Worm (Caenorhabditis elegans) whole organism, dauer: ENCODE results near the gene F43C11.1.

Source experiments
- unc-62 ChIP-seq: sonication (generic microtip); optimal IDR thresholded peaks from 2 replicates; lab custom pipeline; 2017; ENCODE audit warnings: missing biosample characterization, missing genetic modification reagents, missing genetic modification characterization

Gene F43C11.1

ce11 chrII:2353012-2353411 lies 3.9 kb upstream of the F43C11.1 start, which contains the start of gene F43C11.3:
F43C11.3 (plus strand) TSS chrII:2353312.
- TF ChIP-seq unc-62 (GFP tag; lab: Kevin White, UChicago): no peak

ce11 chrII:2354476-2354875 lies 2.4 kb upstream of the F43C11.1 start, which contains the start of gene F43C11.2:
F43C11.2 (plus strand) TSS chrII:2354776.
- no peak for TF ChIP-seq unc-62 (GFP tag; lab: Kevin White, UChicago)

ce11 chrII:2359965-2360364 lies 3.1 kb downstream of the F43C11.1 start, which contains the start of gene F43C11.16:
F43C11.16 (minus strand) TSS chrII:2360065.
- no peak for TF ChIP-seq unc-62 (GFP tag; lab: Kevin White, UChicago)

- no peak for TF ChIP-seq unc-62 (GFP tag; lab: Kevin White, UChicago)
These were observed 6.8 kb downstream of the F43C11.1 start, which contains the start of gene F43C11.11 for ce11 chrII:2363673-2364072. F43C11.11 (minus strand) TSS chrII:2363773.

ce11 chrII:2366623-2367365 lies 9.9 kb downstream of the F43C11.1 start, which contains the start of the genes F43C11.12 and F16G10.5:
F43C11.12 (minus strand) TSS chrII:2366723.
F16G10.5 (plus strand) TSS chrII:2367315.
- TF ChIP-seq unc-62 (GFP tag; lab: Kevin White, UChicago): no peak

- no peak for TF ChIP-seq unc-62 (GFP tag; lab: Kevin White, UChicago)
These were observed 12.1 kb downstream of the F43C11.1 start, which contains the start of gene hpo-25 for ce11 chrII:2368956-2369355. hpo-25 (plus strand) TSS chrII:2369256.

- no peak for TF ChIP-seq unc-62 (GFP tag; lab: Kevin White, UChicago)
These were observed 15.2 kb downstream of the F43C11.1 start, which contains the start of gene F16G10.3 for ce11 chrII:2372090-2372489. F16G10.3 (plus strand) TSS chrII:2372390.

ce11 chrII:2374973-2375372 lies 18.1 kb downstream of the F43C11.1 start, which contains the start of gene F16G10.2:
F16G10.2 (plus strand) TSS chrII:2375273.
- no peak for TF ChIP-seq unc-62 (GFP tag; lab: Kevin White, UChicago)

ce11 chrII:2377751-2378150 lies 20.9 kb downstream of the F43C11.1 start, which contains the start of gene F16G10.6:
F16G10.6 (minus strand) TSS chrII:2377851.
- no peak for TF ChIP-seq unc-62 (GFP tag; lab: Kevin White, UChicago)

- TF ChIP-seq unc-62 (GFP tag; lab: Kevin White, UChicago): no peak
These were observed 21.6 kb downstream of the F43C11.1 start for ce11 chrII:2378465-2379009.

ce11 chrII:2379673-2380072 lies 22.8 kb downstream of the F43C11.1 start:
- TF ChIP-seq unc-62 (GFP tag; lab: Kevin White, UChicago): no peak

- TF ChIP-seq unc-62 (GFP tag; lab: Kevin White, UChicago): no peak
These were observed 23.3 kb downstream of the F43C11.1 start, which contains the start of gene F16G10.7 for ce11 chrII:2380174-2380573. F16G10.7 (minus strand) TSS chrII:2380274.

- no peak for TF ChIP-seq unc-62 (GFP tag; lab: Kevin White, UChicago)
These were observed 26.4 kb downstream of the F43C11.1 start, which contains the start of gene F16G10.8 for ce11 chrII:2383334-2383733. F16G10.8 (minus strand) TSS chrII:2383434.

- TF ChIP-seq unc-62 (GFP tag; lab: Kevin White, UChicago): no peak
These were observed 28.6 kb downstream of the F43C11.1 start, which contains the start of gene F16G10.9 for ce11 chrII:2385495-2385894. F16G10.9 (minus strand) TSS chrII:2385595.

ce11 chrII:2390884-2391283 lies 34.0 kb downstream of the F43C11.1 start, which contains the start of gene F16G10.10:
F16G10.10 (minus strand) TSS chrII:2390984.
- no peak for TF ChIP-seq unc-62 (GFP tag; lab: Kevin White, UChicago)

- no peak for TF ChIP-seq unc-62 (GFP tag; lab: Kevin White, UChicago)
These were observed 36.9 kb downstream of the F43C11.1 start, which contains the start of gene F16G10.11 for ce11 chrII:2393821-2394220. F16G10.11 (minus strand) TSS chrII:2393921.
